Fruit fly (Drosophila melanogaster) whole organism: Measurements from ENCODE around the gene CG10996.

Source experiments
- CG8478 ChIP-seq: fragments of >200 bp; optimal IDR thresholded peaks from 2 replicates; lab custom pipeline; 2018; ENCODE audit warnings: inconsistent platforms
- Dll ChIP-seq: fragments of >200 bp; optimal IDR thresholded peaks from 2 replicates; lab custom pipeline; 2017
- psq ChIP-seq: fragments of >200 bp; optimal IDR thresholded peaks from 2 replicates; lab custom pipeline; 2017
- usp ChIP-seq: fragments of >200 bp; optimal IDR thresholded peaks from 2 replicates; lab custom pipeline; 2017; ENCODE audit warnings: missing biosample characterization, missing genetic modification characterization, mixed read lengths

DNA sequence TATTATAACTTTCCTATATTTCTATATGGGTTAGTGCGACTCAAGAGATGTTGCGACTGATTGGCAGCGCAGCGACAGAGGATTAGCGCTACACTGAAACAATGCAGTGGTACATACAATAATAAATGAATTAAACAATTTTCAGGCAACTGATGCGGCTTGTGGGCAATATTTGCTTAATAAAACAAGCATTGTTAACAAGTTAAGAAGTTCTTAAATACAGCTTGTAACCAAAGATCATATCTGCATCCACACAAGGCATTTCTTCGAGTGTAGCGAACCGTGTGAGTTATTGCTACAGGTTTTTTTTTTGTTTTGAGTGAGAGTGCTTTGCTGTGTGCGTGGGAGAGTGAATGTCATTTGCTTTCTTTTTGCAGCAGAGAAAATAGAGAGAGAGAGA is 41.5 kb upstream of the CG10996 start:
- no peak for TF ChIP-seq Dll (lab: Kevin White, UChicago)
- no peak for TF ChIP-seq usp (GFP tag; lab: Kevin White, UChicago)
- no peak for TF ChIP-seq psq (lab: Kevin White, UChicago)
- TF ChIP-seq CG8478 (lab: Kevin White, UChicago) = no peak
